Worm (Caenorhabditis elegans) whole organism, L3 larva: ENCODE results near the gene ugt-62.

ENCODE experiments used
- R02D3.7 ChIP-seq: fragments of 150-350 bp; optimal IDR thresholded peaks from 2 replicates; lab custom pipeline; 2014; ENCODE audit warnings: missing biosample characterization, missing genetic modification characterization
- ama-1 ChIP-seq: fragments of 150-350 bp; optimal IDR thresholded peaks from 2 replicates; lab custom pipeline; 2018
- ceh-16 ChIP-seq: sonication (generic microtip); optimal IDR thresholded peaks from 2 replicates; lab custom pipeline; 2017; ENCODE audit warnings: missing biosample characterization, missing genetic modification characterization
- ceh-28 ChIP-seq: fragments of 150-350 bp; optimal IDR thresholded peaks from 2 replicates; lab custom pipeline; 2014; ENCODE audit warnings: missing biosample characterization, missing genetic modification reagents, missing genetic modification characterization
- ceh-82 ChIP-seq: fragments of 150-350 bp; optimal IDR thresholded peaks from 2 replicates; lab custom pipeline; 2014; ENCODE audit warnings: missing biosample characterization, missing genetic modification characterization
- ceh-9 ChIP-seq: sonication (generic microtip); optimal IDR thresholded peaks from 2 replicates; lab custom pipeline; 2018; ENCODE audit warnings: missing biosample characterization, missing genetic modification characterization
- egl-27 ChIP-seq: sonication (generic microtip); optimal IDR thresholded peaks from 4 replicates; lab custom pipeline; 2017; ENCODE audit warnings: missing biosample characterization, missing genetic modification reagents, missing genetic modification characterization
- egl-5 ChIP-seq: fragments of 150-350 bp; optimal IDR thresholded peaks from 2 replicates; lab custom pipeline; 2017; ENCODE audit warnings: missing biosample characterization, missing genetic modification reagents, missing genetic modification characterization, inconsistent platforms
- elt-1 ChIP-seq: fragments of 150-350 bp; optimal IDR thresholded peaks from 2 replicates; lab custom pipeline; 2014; ENCODE audit warnings: missing biosample characterization, missing genetic modification characterization
- elt-2 ChIP-seq: sonication (generic microtip); optimal IDR thresholded peaks from 2 replicates; lab custom pipeline; 2016; ENCODE audit warnings: missing genetic modification reagents, mild to moderate bottlenecking, missing genetic modification characterization, missing compliant biosample characterization
- elt-3 ChIP-seq, 3 experiments: fragments of 150-350 bp in 1 of 3; sonication (generic microtip) in 2 of 3; optimal IDR thresholded peaks; 2 replicates in 2 of 3; 4 replicates in 1 of 3; lab custom pipeline; 2014 to 2017; ENCODE audit warnings: missing biosample characterization in 3 of 3, missing genetic modification characterization in 3 of 3
- eor-1 ChIP-seq, 2 experiments: fragments of 150-350 bp; optimal IDR thresholded peaks; 2 replicates each; lab custom pipeline; 2014 to 2018; ENCODE audit warnings: missing biosample characterization in 2 of 2, missing genetic modification characterization in 2 of 2
- fkh-10 ChIP-seq: sonication (generic microtip); optimal IDR thresholded peaks from 2 replicates; lab custom pipeline; 2017; ENCODE audit warnings: missing biosample characterization, missing genetic modification reagents, missing genetic modification characterization
- fkh-2 ChIP-seq: fragments of 150-350 bp; optimal IDR thresholded peaks from 2 replicates; lab custom pipeline; 2014; ENCODE audit warnings: missing biosample characterization, missing genetic modification reagents, missing genetic modification characterization
- fos-1 ChIP-seq: fragments of 150-350 bp; optimal IDR thresholded peaks from 2 replicates; lab custom pipeline; 2014; ENCODE audit warnings: missing biosample characterization, missing genetic modification characterization
- hmg-11 ChIP-seq: sonication (generic microtip); optimal IDR thresholded peaks from 2 replicates; lab custom pipeline; 2016; ENCODE audit warnings: missing genetic modification characterization, missing compliant biosample characterization
- jun-1 ChIP-seq: fragments of 150-350 bp; optimal IDR thresholded peaks from 2 replicates; lab custom pipeline; 2014; ENCODE audit warnings: missing biosample characterization, missing genetic modification reagents, missing genetic modification characterization
- lin-15B ChIP-seq: fragments of 150-350 bp; optimal IDR thresholded peaks from 2 replicates; lab custom pipeline; 2014; ENCODE audit warnings: missing biosample characterization, missing genetic modification characterization
- lin-39 ChIP-seq: fragments of 150-350 bp; optimal IDR thresholded peaks from 2 replicates; lab custom pipeline; 2018; ENCODE audit warnings: missing biosample characterization, missing genetic modification reagents, missing genetic modification characterization
- lsy-12 ChIP-seq: sonication (generic microtip); optimal IDR thresholded peaks from 2 replicates; lab custom pipeline; 2016; ENCODE audit warnings: mild to moderate bottlenecking, missing genetic modification characterization, missing compliant biosample characterization
- nfya-1 ChIP-seq: sonication (generic microtip); optimal IDR thresholded peaks from 2 replicates; lab custom pipeline; 2017; ENCODE audit warnings: missing genetic modification characterization, mild to moderate bottlenecking, missing compliant biosample characterization, antibody characterized with exemption, moderate library complexity; ENCODE audit not compliant: insufficient read depth
- nhr-11 ChIP-seq: fragments of 150-350 bp; optimal IDR thresholded peaks from 2 replicates; lab custom pipeline; 2014; ENCODE audit warnings: missing biosample characterization, missing genetic modification characterization
- nhr-12 ChIP-seq: fragments of 150-350 bp; optimal IDR thresholded peaks from 2 replicates; lab custom pipeline; 2014; ENCODE audit warnings: missing biosample characterization, missing genetic modification characterization
- nhr-237 ChIP-seq: fragments of 150-350 bp; optimal IDR thresholded peaks from 2 replicates; lab custom pipeline; 2014; ENCODE audit warnings: missing biosample characterization, missing genetic modification characterization
- nhr-25 ChIP-seq: sonication (generic microtip); optimal IDR thresholded peaks from 2 replicates; lab custom pipeline; 2017; ENCODE audit warnings: missing biosample characterization, missing genetic modification characterization
- nhr-28 ChIP-seq: fragments of 150-350 bp; optimal IDR thresholded peaks from 2 replicates; lab custom pipeline; 2014; ENCODE audit warnings: missing biosample characterization, missing genetic modification characterization
- nhr-43 ChIP-seq: sonication (generic microtip); optimal IDR thresholded peaks from 2 replicates; lab custom pipeline; 2016; ENCODE audit warnings: mild to moderate bottlenecking, missing genetic modification characterization, missing compliant biosample characterization; ENCODE audit not compliant: poor library complexity, severe bottlenecking
- nhr-76 ChIP-seq: fragments of 150-350 bp; sonication (generic microtip); optimal IDR thresholded peaks from 5 replicates; lab custom pipeline; 2014; ENCODE audit warnings: missing biosample characterization, missing genetic modification characterization
- nhr-77 ChIP-seq: fragments of 150-350 bp; optimal IDR thresholded peaks from 2 replicates; lab custom pipeline; 2014; ENCODE audit warnings: missing biosample characterization, missing genetic modification characterization
- pha-4 ChIP-seq: fragments of 150-350 bp; optimal IDR thresholded peaks from 2 replicates; lab custom pipeline; 2014; ENCODE audit warnings: missing biosample characterization, missing genetic modification reagents, missing genetic modification characterization
- pqm-1 ChIP-seq: fragments of 150-350 bp; optimal IDR thresholded peaks from 2 replicates; lab custom pipeline; 2017; ENCODE audit warnings: missing biosample characterization, missing genetic modification characterization, inconsistent platforms
- sea-2 ChIP-seq: fragments of 150-350 bp; sonication (generic microtip); optimal IDR thresholded peaks from 4 replicates; lab custom pipeline; 2014; ENCODE audit warnings: missing biosample characterization, missing genetic modification reagents, missing genetic modification characterization
- skn-1 ChIP-seq: fragments of 150-350 bp; optimal IDR thresholded peaks from 2 replicates; lab custom pipeline; 2014; ENCODE audit warnings: missing biosample characterization, missing genetic modification characterization
- snpc-4 ChIP-seq: fragments of 150-350 bp; optimal IDR thresholded peaks from 2 replicates; lab custom pipeline; 2014; ENCODE audit warnings: missing biosample characterization, missing genetic modification characterization
- tbx-2 ChIP-seq: sonication (generic microtip); optimal IDR thresholded peaks from 2 replicates; lab custom pipeline; 2016; ENCODE audit warnings: mild to moderate bottlenecking, missing genetic modification characterization, missing compliant biosample characterization
- unc-62 ChIP-seq: fragments of 150-350 bp; sonication (generic microtip); optimal IDR thresholded peaks from 4 replicates; lab custom pipeline; 2014; ENCODE audit warnings: missing biosample characterization, missing genetic modification reagents, missing genetic modification characterization
- ztf-11 ChIP-seq: fragments of 150-350 bp; optimal IDR thresholded peaks from 2 replicates; lab custom pipeline; 2014; ENCODE audit warnings: missing biosample characterization, missing genetic modification characterization
- ztf-4 ChIP-seq: fragments of 150-350 bp; optimal IDR thresholded peaks from 2 replicates; lab custom pipeline; 2014; ENCODE audit warnings: missing biosample characterization, missing genetic modification characterization

The ugt-62 gene

DNA sequence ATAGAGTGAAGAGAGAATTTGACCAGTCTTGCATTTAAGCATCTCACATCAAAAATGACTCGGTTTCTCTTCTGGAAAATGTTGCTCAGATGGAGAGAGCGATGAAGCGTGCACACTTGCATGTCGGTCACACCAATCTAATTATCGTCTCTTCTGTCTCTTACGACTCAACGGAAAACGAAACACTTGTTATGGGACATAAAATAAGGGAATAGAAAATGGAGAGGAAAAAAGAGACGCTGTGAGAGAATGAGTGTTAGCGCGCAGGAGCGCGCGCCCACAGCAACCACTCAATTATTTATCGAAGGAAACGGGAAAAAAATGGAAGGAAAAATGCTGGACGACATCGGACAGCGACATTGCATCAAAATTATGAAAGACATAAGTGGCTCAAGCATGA, 34.7 kb downstream of the ugt-62 start:
- peak; percentile 51 for TF ChIP-seq ama-1
- TF ChIP-seq nfya-1 (tag; lab: Kevin White, UChicago): peak; percentile 55
- TF ChIP-seq R02D3.7 (tag; lab: Kevin White, UChicago): no peak
- TF ChIP-seq ztf-4 (tag; lab: Kevin White, UChicago): no peak
- TF ChIP-seq fkh-10: peak; percentile 50
- TF ChIP-seq lin-39 (tag; lab: Kevin White, UChicago): peak; percentile 7
- peak; percentile 47 for TF ChIP-seq hmg-11 (tag; lab: Kevin White, UChicago)

ce11 chrIII:4504934-4505484, 35.4 kb downstream of the ugt-62 start:
- no peak for TF ChIP-seq R02D3.7 (tag; lab: Kevin White, UChicago)
- TF ChIP-seq lin-15B (tag; lab: Kevin White, UChicago): no peak
- TF ChIP-seq nhr-25 (tag; lab: Kevin White, UChicago): peak; percentile 73
- no peak for TF ChIP-seq ceh-16 (tag; lab: Kevin White, UChicago)
- no peak for TF ChIP-seq ceh-9 (tag; lab: Kevin White, UChicago)
- no peak for TF ChIP-seq fkh-10
- no peak for TF ChIP-seq nhr-43
- no peak for TF ChIP-seq sea-2 (GFP tag; lab: Kevin White, UChicago)
- no peak for TF ChIP-seq pha-4 (tag; lab: Kevin White, UChicago)
- TF ChIP-seq elt-1 (tag; lab: Kevin White, UChicago): no peak
- no peak for TF ChIP-seq jun-1
- TF ChIP-seq nhr-11 (tag; lab: Kevin White, UChicago): no peak
- TF ChIP-seq eor-1 (tag; optimal IDR thresholded peaks at IDR 0.05; lab: Kevin White, UChicago): no peak
- no peak for TF ChIP-seq tbx-2
- no peak for TF ChIP-seq nfya-1 (tag; lab: Kevin White, UChicago)
- TF ChIP-seq egl-5 (tag; lab: Kevin White, UChicago): peak; percentile 19

ce11 chrIII:4504358-4504757, 36.1 kb downstream of the ugt-62 start:
- peak; percentile 53 for TF ChIP-seq elt-2 (tag; lab: Kevin White, UChicago)
- TF ChIP-seq hmg-11 (tag; lab: Kevin White, UChicago): peak; percentile 41
- TF ChIP-seq nhr-28: no peak
- TF ChIP-seq nhr-11 (tag; lab: Kevin White, UChicago): peak; percentile 53
- TF ChIP-seq ceh-16 (tag; lab: Kevin White, UChicago): no peak
- peak; percentile 65 for TF ChIP-seq fkh-10
- peak; percentile 34 for TF ChIP-seq ama-1
- TF ChIP-seq nhr-237 (tag; lab: Kevin White, UChicago): no peak
- TF ChIP-seq pha-4 (tag; lab: Kevin White, UChicago): peak; percentile 84
- no peak for TF ChIP-seq fkh-2
- TF ChIP-seq egl-27 (tag; lab: Kevin White, UChicago): no peak
- TF ChIP-seq lin-39 (tag; lab: Kevin White, UChicago): peak; percentile 10
- peak; percentile 48 for TF ChIP-seq lin-15B (tag; lab: Kevin White, UChicago)
- no peak for TF ChIP-seq skn-1 (tag; lab: Kevin White, UChicago)
- TF ChIP-seq nfya-1 (tag; lab: Kevin White, UChicago): peak; percentile 68
- no peak for TF ChIP-seq elt-3 (tag; optimal IDR thresholded peaks at IDR 0.05; lab: Kevin White, UChicago)
- peak; percentile 8 for TF ChIP-seq pqm-1 (tag; lab: Kevin White, UChicago)
- TF ChIP-seq elt-1 (tag; lab: Kevin White, UChicago): no peak
- TF ChIP-seq, all 47 proteins: peak for 10

DNA sequence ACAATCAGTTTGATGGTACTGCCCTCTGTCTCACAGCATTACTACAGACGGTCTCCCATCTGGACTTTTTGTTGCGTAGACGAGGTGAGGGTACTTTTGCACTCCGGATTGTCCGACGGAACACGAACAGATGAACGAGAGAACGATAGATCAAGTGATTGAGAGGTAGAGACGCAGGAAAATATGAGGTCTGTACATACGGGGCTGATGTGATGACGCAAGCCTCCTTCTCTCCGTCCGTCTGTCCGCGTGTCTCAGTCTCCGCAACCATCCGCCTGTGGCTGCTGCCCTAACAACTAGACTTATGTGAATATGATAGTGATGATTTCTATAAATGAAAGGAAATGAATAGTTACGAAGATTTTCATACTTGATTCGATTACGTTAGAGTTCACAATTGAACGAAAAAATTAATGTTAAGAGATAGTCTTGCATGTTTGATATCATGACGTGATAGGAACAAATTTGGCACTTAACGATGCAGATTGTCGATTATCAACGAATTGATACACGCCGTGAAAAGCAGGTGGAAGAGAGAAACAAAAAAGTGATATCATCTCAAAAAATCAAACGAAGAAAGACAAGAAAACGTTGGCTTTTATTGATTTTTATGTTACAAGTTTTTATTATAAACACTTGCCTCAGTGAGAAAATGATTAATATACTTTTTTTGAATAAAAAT, 37.7 kb downstream of the ugt-62 start:
- peak; percentile 55 for TF ChIP-seq nhr-25 (tag; lab: Kevin White, UChicago)
- TF ChIP-seq ztf-11 (tag; lab: Kevin White, UChicago): no peak
- TF ChIP-seq elt-2 (tag; lab: Kevin White, UChicago): peak; percentile 84
- peak; percentile 53 for TF ChIP-seq pqm-1 (tag; lab: Kevin White, UChicago)
- peak; percentile 28 for TF ChIP-seq fos-1 (tag; lab: Kevin White, UChicago)
- no peak for TF ChIP-seq ceh-9 (tag; lab: Kevin White, UChicago)
- peak; percentile 41 for TF ChIP-seq nhr-43
- TF ChIP-seq ztf-4 (tag; lab: Kevin White, UChicago): peak; percentile 23
- TF ChIP-seq jun-1: peak; percentile 6

- no peak for TF ChIP-seq fos-1 (tag; lab: Kevin White, UChicago)
- no peak for TF ChIP-seq nhr-77 (tag; lab: Kevin White, UChicago)
- no peak for TF ChIP-seq ceh-82 (tag; lab: Kevin White, UChicago)
- no peak for TF ChIP-seq snpc-4 (tag; lab: Kevin White, UChicago)
- TF ChIP-seq sea-2 (GFP tag; lab: Kevin White, UChicago): no peak
- no peak for TF ChIP-seq skn-1 (tag; lab: Kevin White, UChicago)
- TF ChIP-seq nhr-76: no peak
- no peak for TF ChIP-seq tbx-2
- no peak for TF ChIP-seq ama-1
- TF ChIP-seq ceh-28 (tag; lab: Kevin White, UChicago): no peak
- no peak for TF ChIP-seq nhr-237 (tag; lab: Kevin White, UChicago)
- TF ChIP-seq nhr-12: no peak
- no peak for TF ChIP-seq pha-4 (tag; lab: Kevin White, UChicago)
- no peak for TF ChIP-seq fkh-2
- no peak for TF ChIP-seq R02D3.7 (tag; lab: Kevin White, UChicago)
- TF ChIP-seq ztf-11 (tag; lab: Kevin White, UChicago): no peak
- TF ChIP-seq jun-1: no peak
- no peak for TF ChIP-seq nhr-28
- TF ChIP-seq unc-62 (GFP tag; lab: Kevin White, UChicago): no peak
- no peak for TF ChIP-seq lsy-12 (tag; lab: Kevin White, UChicago)
Observed at ce11 chrIII:4498938-4499337, 41.5 kb downstream of the ugt-62 start, which contains the start of the genes C07G2.5 and atf-7. Gene C07G2.5 (minus strand): TSS chrIII:4499038. Gene atf-7 (minus strand): TSS chrIII:4499045.
